Fruit fly (Drosophila melanogaster): ENCODE results near the gene Cyp28c1.

dm6 chrX:11882447-11882846 lies 43.0 kb downstream of the Cyp28c1 start:
- TF ChIP-seq Myc (optimal IDR thresholded peaks at IDR 0.05), result no peak
- no peak for TF ChIP-seq ttk (optimal IDR thresholded peaks at IDR 0.05)
- TF ChIP-seq insv (optimal IDR thresholded peaks at IDR 0.05), result no peak
- TF ChIP-seq psq (optimal IDR thresholded peaks at IDR 0.05), result no peak

Measured in Kc167 (cell line).